Worm (Caenorhabditis elegans): ENCODE results near the gene hlh-34.

hlh-34 gene

DNA sequence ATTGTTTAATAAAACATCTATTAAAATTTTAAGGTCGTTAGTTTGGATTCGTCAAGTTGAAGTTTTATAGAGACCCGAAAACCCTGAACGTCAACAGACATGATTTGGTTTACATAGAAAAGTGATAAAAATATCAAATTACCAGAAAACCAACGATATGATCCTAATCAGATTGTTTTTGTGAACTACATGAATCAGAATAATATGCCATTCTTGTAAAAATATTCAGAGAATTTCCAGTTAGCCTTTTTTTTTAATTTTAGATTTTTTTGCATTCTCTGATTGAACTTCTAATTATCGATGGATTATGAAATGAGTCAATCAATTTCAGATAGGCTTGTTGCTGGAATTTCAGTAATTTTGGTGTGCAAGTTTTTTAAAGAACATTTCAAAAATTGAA, 3.9 kb upstream of the hlh-34 start, which contains the start of gene srx-96:
Gene srx-96 (plus strand): TSS at position 301 of the 400 bp plus-strand sequence.
- TF ChIP-seq snpc-1.3 (tag; optimal IDR thresholded peaks at IDR 0.05; ENCODE audit: insufficient read depth) = no peak
- TF ChIP-seq let-607 (tag; optimal IDR thresholded peaks at IDR 0.05) = no peak
- TF ChIP-seq Y53F4B.3 (GFP tag; IDR thresholded peaks at IDR 0.05) = no peak

ce11 chrV:13703960-13704359, 3.2 kb downstream of the hlh-34 start, which contains the start of gene T01D3.3:
Gene T01D3.3 (plus strand): TSS chrV:13704271.
- TF ChIP-seq repo-1 (tag; optimal IDR thresholded peaks at IDR 0.05) (no peak), him-1 (tag; optimal IDR thresholded peaks at IDR 0.05) (no peak), zfh-2 (GFP tag; conservative IDR thresholded peaks at IDR 0.05) (no peak), ekl-4 (GFP tag; IDR thresholded peaks at IDR 0.05) (no peak), tbp1 (GFP tag; optimal IDR thresholded peaks at IDR 0.05) (no peak)

DNA sequence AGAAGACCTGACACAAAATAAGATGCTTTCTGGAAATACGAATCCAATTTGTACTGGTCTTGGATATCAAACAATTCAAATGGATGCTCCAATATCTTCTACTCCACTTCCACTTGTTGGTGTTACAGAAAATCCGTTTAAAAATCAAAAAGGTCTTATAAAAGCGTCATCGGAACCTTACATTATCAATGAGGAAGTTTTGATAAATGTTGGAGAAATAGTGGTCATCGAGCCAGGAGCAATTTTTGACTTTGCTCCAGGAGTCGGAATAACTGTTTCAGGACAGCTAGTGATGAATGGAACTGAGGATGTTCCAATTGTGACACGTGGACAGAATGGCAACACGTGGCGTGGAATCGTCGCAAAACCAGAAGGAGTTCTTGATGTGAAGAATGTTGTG, 13.1 kb downstream of the hlh-34 start:
- TF ChIP-seq ztf-28 (GFP tag; IDR thresholded peaks at IDR 0.05) (no peak), ceh-40 (GFP tag; IDR thresholded peaks at IDR 0.05) (no peak), atf-7 (tag; optimal IDR thresholded peaks at IDR 0.05) (no peak), unc-130 (GFP tag; optimal IDR thresholded peaks at IDR 0.05) (no peak), egl-18 (GFP tag; IDR thresholded peaks at IDR 0.05) (no peak), egrh-3 (GFP tag; IDR thresholded peaks at IDR 0.05) (no peak), snpc-4 (GFP tag; optimal IDR thresholded peaks at IDR 0.05) (no peak), snpc-4 (tag; optimal IDR thresholded peaks at IDR 0.05) (no peak), lin-35 (GFP tag; optimal IDR thresholded peaks at IDR 0.05) (no peak), ztf-26 (tag; optimal IDR thresholded peaks at IDR 0.05) (no peak), dpl-1 (GFP tag; optimal IDR thresholded peaks at IDR 0.05) (no peak)

DNA sequence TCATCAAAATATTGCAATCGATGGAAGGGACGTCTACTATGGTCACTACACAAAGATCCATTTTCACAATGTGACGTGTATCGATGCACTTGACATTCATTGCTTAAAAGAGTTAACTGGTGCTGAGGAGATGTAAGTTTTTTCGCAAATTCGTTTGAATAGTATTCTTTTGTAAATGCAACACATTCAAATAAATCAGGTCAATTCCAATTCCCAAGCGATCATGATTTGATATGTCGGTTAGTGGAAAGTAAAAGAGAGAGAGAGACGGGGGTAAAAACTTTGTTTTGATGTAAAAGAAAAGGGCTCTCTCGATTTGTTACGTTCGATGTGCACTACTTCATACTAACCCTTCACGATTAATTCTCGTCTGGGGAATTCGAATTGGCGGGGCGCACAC, 16.9 kb downstream of the hlh-34 start:
- TF ChIP-seq nhr-120 (GFP tag; IDR thresholded peaks at IDR 0.05) = no peak
- no peak for TF ChIP-seq B0035.1 (tag; optimal IDR thresholded peaks at IDR 0.05)
- TF ChIP-seq unc-130 (GFP tag; optimal IDR thresholded peaks at IDR 0.05) = no peak
- no peak for TF ChIP-seq somi-1 (GFP tag; optimal IDR thresholded peaks at IDR 0.05)
- no peak for TF ChIP-seq nhr-80 (tag; optimal IDR thresholded peaks at IDR 0.05)
- no peak for TF ChIP-seq ztf-22 (GFP tag; optimal IDR thresholded peaks at IDR 0.05)
- no peak for TF ChIP-seq F52B5.7 (tag; optimal IDR thresholded peaks at IDR 0.05)
- no peak for TF ChIP-seq attf-5 (GFP tag; optimal IDR thresholded peaks at IDR 0.05)
- TF ChIP-seq aptf-3 (GFP tag; IDR thresholded peaks at IDR 0.05) = no peak
- no peak for TF ChIP-seq egrh-3 (GFP tag; IDR thresholded peaks at IDR 0.05)
- TF ChIP-seq tbp1 (GFP tag; optimal IDR thresholded peaks at IDR 0.05) = no peak

DNA sequence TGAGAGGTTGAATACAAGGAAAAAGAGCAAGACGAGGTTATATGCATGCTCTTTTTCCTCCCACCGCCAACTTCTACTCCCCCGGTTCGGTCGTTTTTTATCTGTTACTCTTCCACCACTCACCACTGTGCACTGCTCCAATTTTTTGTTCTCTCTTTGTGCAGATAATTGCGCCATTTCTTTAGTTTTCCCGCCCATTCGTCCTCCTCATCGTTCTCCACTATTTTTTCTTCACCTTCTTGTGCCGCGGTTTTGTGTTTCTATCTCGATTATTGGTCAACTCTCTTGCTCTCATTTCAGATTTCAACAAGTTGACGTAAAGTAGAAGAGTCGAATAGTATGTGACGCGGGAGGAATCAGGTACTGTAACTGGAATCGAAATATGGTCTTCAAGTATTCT, 17.6 kb downstream of the hlh-34 start, which contains the start of gene T01D3.1:
Gene T01D3.1 (plus strand): TSS at position 301 of the 400 bp plus-strand sequence.
- TF ChIP-seq ceh-27 (GFP tag; optimal IDR thresholded peaks at IDR 0.05) = no peak
- no peak for TF ChIP-seq D2030.7 (GFP tag; IDR thresholded peaks at IDR 0.05)
- TF ChIP-seq let-526 (GFP tag; IDR thresholded peaks at IDR 0.05) = no peak
- no peak for TF ChIP-seq lsy-27 (tag; optimal IDR thresholded peaks at IDR 0.05; ENCODE audit: borderline replicate concordance, insufficient read depth)
- TF ChIP-seq bed-1 (GFP tag; IDR thresholded peaks at IDR 0.05) = no peak
- no peak for TF ChIP-seq athp-1 (tag; optimal IDR thresholded peaks at IDR 0.05)
- no peak for TF ChIP-seq fkh-3 (tag; optimal IDR thresholded peaks at IDR 0.05)
- no peak for TF ChIP-seq efl-1 (GFP tag; optimal IDR thresholded peaks at IDR 0.05)
- no peak for TF ChIP-seq ccch-3 (GFP tag; optimal IDR thresholded peaks at IDR 0.05)

All from whole organism, young adult.